Fruit fly (Drosophila melanogaster) ovary, adult (tissue): Measurements from ENCODE around the gene CG32195.

Experiments
- CG17801 ChIP-seq: fragments of 200-800 bp; optimal IDR thresholded peaks from 2 replicates; lab custom pipeline; 2019; ENCODE audit warnings: missing biosample characterization, mild to moderate bottlenecking, missing genetic modification characterization, moderate library complexity; ENCODE audit not compliant: partially characterized antibody

Gene CG32195

DNA sequence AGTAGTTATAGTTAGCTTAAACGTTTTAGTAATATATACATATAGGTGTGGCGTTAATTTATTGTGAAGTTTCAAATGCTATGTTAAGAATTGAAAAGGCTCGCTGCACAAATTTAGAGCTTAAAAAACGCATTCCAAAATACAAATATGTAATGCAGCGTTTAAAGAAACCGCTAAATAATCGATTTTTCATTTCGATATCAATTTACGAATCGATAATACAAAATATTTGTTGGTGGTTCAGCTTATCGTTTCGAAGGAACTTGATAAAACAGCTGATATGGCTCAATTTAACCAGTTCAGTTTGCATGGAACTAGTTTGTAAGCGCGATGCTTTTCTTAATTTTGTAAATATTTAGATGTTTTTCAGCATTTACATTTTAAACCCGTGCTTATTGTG, at the start of gene CG32195, which contains the start of gene CG7341:
CG32195 (plus strand) TSS at position 291 of the 400 bp plus-strand sequence.
CG7341 (plus strand) TSS at position 291 of the 400 bp plus-strand sequence.
- no peak for TF ChIP-seq CG17801 (GFP tag; lab: Kevin White, UChicago)

DNA sequence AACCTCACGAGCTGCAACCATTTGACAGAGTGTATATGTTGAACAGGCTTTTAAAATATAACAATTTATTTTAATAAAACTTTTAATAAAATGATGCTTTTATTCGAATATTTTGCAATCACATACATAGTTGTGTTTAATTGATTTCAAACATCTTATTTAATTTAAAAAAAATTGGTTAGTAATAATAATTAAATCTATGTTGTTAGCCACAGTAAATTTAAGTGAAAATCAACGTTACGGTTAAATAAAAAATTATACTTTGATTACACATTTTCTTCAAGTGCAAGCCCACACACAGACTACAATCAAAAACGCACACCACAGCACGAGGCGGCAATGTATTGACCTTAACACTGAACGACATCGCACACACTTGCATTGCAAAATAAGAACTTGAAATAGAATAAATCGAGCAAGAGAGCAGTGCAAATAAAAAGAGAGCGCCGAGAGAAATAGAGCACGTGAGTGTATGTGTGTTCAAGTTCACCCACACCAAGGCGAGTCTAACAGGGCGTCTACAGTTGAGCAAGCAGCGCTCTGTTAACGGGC, 49.7 kb upstream of the CG32195 start:
- peak; percentile 75 for TF ChIP-seq CG17801 (GFP tag; lab: Kevin White, UChicago)

DNA sequence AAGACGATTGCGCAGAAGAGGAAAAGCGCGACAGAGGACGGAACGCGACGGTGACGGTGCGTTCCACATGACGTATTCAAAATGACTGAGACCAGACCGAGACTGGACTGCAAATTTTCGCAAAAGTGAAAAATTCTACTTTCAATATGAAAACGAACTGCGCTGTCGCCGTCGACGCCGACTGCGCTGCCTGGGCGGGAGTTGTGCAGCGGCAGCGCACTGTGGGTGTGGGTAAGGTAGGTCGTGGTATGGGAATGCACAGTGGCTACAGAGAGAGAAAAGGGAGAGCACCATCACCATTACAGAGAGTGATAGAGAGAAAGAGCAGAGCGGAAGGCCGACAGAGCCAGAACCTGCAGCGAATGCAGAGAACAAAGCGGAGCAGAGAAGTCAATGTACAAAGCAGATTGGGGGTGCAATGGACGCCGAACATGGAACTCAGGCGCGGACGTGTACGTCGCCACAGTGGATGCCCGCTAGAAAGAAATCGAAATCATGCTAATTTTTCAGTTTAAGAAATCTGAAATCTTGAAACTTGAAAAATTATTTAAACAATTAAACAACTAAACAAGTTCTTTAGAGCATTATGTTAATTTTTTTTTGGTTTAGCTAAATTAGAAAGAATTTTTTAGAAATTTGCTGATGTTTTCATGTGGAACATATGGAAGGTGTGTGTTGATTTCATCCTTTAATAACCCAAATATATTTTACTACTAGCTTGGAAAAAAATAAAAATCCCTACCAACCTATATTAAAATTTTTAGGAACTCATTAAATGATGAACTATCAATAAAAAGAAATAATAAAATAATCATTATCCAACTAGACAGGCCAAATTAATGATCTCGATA, 47.9 kb upstream of the CG32195 start, which contains the start of gene Eip75B:
Eip75B (minus strand) TSS at position 65 of the 851 bp plus-strand sequence.
- TF ChIP-seq CG17801 (GFP tag; lab: Kevin White, UChicago) = no peak

DNA sequence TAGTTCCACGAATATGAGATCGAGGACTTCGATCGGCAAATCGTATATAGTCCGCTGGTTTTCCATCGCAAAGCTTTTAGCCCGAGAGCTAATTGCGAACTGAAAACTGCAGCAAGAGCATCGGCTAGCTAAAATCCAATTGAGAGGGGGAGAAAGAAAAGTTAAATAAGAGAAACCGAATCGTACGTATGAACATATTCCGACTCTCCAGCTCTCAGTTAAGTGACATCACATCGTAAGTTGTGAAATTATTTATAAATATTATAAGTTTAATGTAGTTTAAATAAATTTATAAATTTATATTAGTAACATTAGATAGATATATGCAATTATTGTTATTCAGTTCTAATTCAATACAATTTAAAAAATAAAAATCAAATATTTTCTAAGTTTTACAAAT, 42.7 kb upstream of the CG32195 start, which contains the start of gene CG44006:
CG44006 (minus strand) TSS at position 101 of the 400 bp plus-strand sequence.
- no peak for TF ChIP-seq CG17801 (GFP tag; lab: Kevin White, UChicago)

DNA sequence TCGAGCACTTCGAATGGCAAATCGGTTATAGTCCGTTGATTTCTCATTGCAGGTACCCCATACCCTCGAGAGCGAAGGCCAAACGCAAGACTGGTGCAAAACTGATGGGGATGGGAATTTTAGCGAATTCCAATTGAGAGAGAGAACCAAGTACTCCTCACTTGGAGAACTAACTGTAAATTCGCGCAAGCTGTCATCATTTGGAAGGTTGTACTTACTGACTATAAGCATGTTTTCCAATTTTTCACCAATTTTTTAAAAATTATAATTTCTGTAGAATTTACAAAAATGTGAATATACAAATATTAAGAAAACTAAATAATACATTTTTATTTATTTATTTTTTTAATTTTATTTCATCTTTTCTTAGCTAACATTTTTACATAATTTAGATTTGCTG, 40.7 kb upstream of the CG32195 start, which contains the start of gene CG44005:
CG44005 (minus strand) TSS at position 101 of the 400 bp plus-strand sequence.
- TF ChIP-seq CG17801 (GFP tag; lab: Kevin White, UChicago) = no peak

DNA sequence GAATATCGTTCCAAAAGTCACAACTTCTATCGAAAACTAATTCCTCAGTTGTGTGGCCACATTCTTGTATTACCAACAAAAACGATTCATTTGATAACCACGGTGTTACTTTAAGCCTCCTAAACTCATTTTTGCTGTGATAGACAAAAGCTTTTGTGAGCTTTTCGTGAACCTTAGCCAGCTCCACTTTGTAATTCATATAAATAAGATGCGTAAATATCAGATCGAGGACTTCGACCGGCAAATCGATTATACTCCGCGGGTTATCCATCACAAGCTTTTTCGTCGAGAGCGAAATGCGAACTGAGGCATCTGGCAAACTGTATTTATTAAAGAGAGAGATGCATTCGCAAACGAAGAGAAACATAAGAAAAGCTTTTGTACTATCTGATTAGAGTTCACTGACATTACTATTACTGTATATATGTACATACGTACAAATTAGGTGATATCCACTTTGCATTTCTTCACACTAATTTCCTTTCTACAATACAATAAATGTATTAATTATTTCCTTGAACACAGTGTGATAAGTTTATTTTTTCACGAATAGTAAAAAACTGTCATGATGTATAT, 39.1 kb upstream of the CG32195 start, which contains the start of gene CG44004:
CG44004 (minus strand) TSS at position 305 of the 576 bp plus-strand sequence.
- no peak for TF ChIP-seq CG17801 (GFP tag; lab: Kevin White, UChicago)

DNA sequence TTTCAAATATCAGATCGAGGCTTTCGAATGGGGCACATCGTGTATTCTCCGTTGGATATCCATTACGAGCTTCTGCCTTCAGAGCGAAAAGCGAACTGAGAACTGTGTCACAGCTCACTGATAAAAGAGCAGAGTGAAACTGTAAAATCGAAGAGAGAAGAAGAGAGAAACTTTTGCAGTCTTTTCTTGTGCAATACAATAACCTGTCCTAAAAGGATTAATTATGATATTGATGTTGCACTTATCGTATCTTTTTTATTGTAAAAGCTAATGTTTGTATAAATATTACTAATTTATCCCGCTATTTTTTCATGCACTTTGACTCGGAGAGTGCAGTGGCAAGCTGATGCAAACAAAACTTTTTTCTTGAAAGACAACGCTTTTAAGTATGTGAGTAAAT, 37.8 kb upstream of the CG32195 start:
- no peak for TF ChIP-seq CG17801 (GFP tag; lab: Kevin White, UChicago)

DNA sequence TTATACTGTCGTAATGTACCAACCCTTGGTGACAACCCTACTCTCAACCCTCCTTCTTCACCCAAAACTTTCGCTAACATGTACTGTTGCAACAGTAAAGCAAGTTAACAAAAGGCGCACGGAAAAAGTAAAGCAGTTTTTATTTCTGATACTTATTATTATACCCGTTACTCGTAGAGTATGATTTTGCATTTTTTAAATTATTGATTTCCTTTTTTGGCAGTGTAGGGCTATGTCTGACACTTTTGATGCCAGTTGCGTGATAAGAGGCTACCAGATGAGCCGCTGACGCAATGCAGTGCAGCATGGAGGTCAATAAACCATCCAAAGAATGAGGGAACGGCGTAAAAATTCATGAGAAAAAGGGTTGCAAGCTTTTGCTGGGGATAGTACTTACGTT, 36.9 kb upstream of the CG32195 start:
- TF ChIP-seq CG17801 (GFP tag; lab: Kevin White, UChicago) = no peak

DNA sequence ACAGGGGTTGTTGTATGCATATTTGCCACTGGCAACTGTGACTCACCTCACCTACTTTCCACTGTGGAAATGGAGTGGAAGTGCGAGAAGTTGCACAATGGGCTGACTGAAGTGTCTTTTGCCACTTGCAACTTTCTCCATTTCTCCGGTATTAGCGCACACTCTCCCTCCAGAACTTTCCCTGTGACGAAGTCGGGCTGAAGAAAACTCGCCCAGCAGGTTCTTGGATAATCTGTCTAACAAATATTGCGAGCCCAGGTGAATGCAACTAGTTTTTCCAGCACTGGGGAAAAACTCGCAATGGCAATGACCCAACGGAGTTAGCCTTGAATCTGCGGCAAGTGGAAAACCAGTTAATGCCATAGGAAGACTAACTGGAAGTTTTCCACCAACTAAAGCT, 36.1 kb upstream of the CG32195 start:
- TF ChIP-seq CG17801 (GFP tag; lab: Kevin White, UChicago) = no peak

DNA sequence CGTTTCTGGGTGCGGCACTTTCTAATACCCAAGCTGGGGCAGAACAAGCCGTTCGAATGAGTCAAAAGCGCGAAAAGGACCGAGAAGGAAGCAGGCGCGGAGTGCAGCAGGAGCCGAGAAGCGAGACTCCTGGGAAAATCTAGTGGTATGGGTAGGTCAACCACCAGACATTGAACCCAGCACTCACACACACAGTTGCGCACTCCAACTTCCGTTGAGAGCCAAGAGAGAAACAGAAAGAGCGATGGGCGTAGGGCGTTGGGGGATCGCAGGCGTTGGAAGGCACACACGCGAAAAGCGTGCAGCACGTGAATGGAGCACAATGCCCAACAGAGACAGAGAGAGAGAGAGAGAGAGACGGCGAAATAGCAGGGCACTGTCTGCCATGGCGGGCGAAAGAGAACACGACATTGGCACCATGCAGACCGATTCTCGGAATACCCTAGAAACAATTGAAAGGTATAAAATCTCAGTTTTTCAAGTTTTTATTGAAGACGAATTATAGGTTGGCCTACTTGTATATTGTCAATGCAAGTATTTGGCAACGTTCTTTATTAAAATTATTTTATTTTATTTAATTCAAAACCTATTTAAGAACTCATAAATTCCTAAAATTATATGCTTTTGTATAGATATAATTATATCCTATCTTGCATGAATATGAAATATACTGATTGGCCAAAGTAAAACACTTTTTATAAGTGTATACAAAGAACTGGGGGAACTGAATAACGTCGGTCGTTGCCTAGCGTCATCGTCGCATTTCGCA, 34.9 kb upstream of the CG32195 start:
- peak; percentile 52 for TF ChIP-seq CG17801 (GFP tag; lab: Kevin White, UChicago)

DNA sequence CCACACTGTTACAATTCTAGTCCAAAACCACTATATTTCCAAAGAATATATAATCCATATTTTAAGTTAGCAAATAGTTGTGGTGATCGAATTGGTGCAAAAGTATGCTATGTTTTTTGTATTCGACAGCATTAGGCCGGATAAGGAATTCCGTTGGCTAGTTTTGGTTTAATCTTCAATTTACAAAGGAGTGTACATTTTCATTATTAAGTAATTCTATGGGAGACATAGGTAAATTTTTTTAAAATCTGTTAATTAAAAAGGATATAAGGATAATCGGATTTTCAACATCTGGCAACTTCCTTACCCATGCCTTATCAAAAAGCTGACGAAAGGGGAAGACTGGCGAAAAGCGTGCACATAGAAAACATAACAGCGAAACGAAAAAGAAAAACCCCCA, 34.1 kb upstream of the CG32195 start:
- no peak for TF ChIP-seq CG17801 (GFP tag; lab: Kevin White, UChicago)

DNA sequence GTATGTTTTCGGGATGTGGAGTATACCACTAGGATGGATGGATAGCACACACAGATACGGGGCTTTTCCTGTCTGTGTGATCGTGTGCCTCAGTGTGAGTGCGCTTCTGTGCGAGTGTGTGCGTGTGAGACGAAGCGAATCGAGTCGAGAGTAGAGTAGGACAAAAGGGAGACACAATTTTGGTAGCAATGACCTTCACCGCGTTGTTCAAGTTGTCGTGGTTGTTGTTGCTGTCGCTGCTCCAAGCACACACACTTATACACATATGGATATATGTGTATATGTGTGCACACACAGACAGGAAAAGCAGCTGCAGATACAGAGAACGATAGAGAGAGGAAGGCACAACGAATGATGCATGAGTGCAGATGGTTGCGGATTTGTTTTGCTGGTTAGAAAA, 33.6 kb upstream of the CG32195 start:
- no peak for TF ChIP-seq CG17801 (GFP tag; lab: Kevin White, UChicago)

DNA sequence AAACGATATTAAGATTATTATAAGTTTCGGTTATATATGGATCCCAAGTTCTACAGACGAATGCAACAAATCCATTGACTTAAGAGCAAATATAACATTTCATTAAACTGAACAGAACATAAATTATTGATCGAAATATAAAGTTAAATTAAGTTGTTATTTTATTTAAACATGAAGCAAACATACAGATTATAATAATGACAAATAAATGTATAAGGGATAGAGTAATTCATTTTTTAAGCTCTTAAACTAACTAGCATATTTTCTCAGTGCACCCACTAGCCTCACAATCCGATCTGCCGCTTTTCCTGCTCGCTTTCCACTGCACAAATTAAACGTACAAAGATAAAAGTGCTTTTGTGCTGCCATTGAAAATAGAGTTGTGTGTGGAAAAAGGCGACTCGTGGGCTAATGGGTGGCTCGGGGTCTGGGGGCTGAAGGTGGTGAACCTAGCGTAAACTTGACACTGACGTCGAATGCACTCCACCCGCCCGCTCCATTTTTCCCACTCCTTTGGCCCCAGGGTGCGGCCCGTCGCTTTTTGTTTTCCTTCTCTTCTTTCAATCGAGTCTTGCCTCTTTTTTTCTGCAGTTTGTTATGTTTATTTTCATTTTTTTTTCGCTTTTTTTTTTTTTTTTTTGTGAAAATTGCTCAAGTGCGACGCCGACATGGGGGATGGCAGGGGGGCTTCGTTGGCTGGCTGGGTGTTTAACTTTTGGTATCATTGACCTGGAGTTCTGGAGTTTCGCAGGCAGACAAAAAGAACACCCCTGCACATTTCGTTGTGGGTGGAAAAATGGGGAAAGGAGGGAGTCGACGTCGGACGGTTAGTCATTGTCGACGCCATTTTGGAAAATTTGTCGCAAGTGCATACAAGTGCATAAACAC, 32.9 kb upstream of the CG32195 start:
- no peak for TF ChIP-seq CG17801 (GFP tag; lab: Kevin White, UChicago)

DNA sequence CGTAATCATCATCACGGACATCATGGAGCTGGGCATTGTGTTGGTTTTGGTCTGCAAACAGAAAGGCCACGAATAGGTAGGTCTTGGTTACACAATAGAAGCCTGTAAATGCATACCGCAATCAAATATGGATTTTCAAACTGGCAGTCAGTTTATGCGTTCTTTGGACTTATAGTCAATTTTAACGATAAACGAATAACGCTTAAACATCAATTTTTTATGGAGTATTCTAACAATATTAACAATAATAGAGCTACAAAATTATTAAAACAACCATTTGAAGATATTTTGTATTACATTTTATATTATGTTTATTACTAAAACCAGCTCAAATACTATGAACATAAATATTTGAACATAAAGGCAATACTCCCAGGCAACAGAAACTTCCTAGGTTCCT, 31.3 kb upstream of the CG32195 start:
- TF ChIP-seq CG17801 (GFP tag; lab: Kevin White, UChicago) = no peak
